Fruit fly (Drosophila melanogaster): ENCODE measurements around the gene CG15739.

The CG15739 gene

dm6 chrX:11868866-11869265 lies 4.3 kb upstream of the CG15739 start, which contains the start of the genes Nrd1 and CG1847 (continued):
- TF ChIP-seq CG32532 (GFP tag; IDR thresholded peaks at IDR 0.05) (no peak), HLHmδ (GFP tag; optimal IDR thresholded peaks at IDR 0.05) (no peak), YL-1 (GFP tag; optimal IDR thresholded peaks at IDR 0.05) (no peak), Pdp1 (GFP tag; optimal IDR thresholded peaks at IDR 0.05) (no peak), Rfx (GFP tag; IDR thresholded peaks at IDR 0.05) (no peak), CG7271 (tag; optimal IDR thresholded peaks at IDR 0.05) (no peak), wdn (GFP tag; IDR thresholded peaks at IDR 0.05) (no peak), CG14710 (tag; optimal IDR thresholded peaks at IDR 0.05) (peak; percentile 30), grn (GFP tag; optimal IDR thresholded peaks at IDR 0.05) (no peak), CG31224 (GFP tag; IDR thresholded peaks at IDR 0.05) (no peak), CoRest (tag; optimal IDR thresholded peaks at IDR 0.05) (no peak), CG4328 (GFP tag; optimal IDR thresholded peaks at IDR 0.05) (no peak), sna (GFP tag; IDR thresholded peaks at IDR 0.05; ENCODE audit: partially characterized antibody) (peak; percentile 91), CG4707 (GFP tag; optimal IDR thresholded peaks at IDR 0.05) (no peak), jumu (GFP tag; optimal IDR thresholded peaks at IDR 0.05) (no peak), CG13424 (tag; optimal IDR thresholded peaks at IDR 0.05) (no peak), CG14441 (GFP tag; IDR thresholded peaks at IDR 0.05) (no peak), Dref (GFP tag; IDR thresholded peaks at IDR 0.05) (peak; percentile 72), insv (GFP tag; optimal IDR thresholded peaks at IDR 0.05) (no peak), CG18262 (tag; optimal IDR thresholded peaks at IDR 0.05) (no peak), Fer1 (GFP tag; optimal IDR thresholded peaks at IDR 0.05) (no peak), CG10267 (tag; optimal IDR thresholded peaks at IDR 0.05) (peak; percentile 37), gfzf (GFP tag; optimal IDR thresholded peaks at IDR 0.05) (peak; percentile 56), pzg (GFP tag; optimal IDR thresholded peaks at IDR 0.05) (peak; percentile 55), CG8765 (GFP tag; IDR thresholded peaks at IDR 0.05) (no peak), Doc2 (GFP tag; IDR thresholded peaks at IDR 0.05) (no peak), dati (GFP tag; IDR thresholded peaks at IDR 0.05) (no peak), pum (GFP tag; optimal IDR thresholded peaks at IDR 0.05) (no peak), sug (tag; optimal IDR thresholded peaks at IDR 0.05) (no peak), CG43689 (GFP tag; IDR thresholded peaks at IDR 0.05) (no peak), Abd-B (GFP tag; optimal IDR thresholded peaks at IDR 0.05) (no peak), CG3995 (GFP tag; optimal IDR thresholded peaks at IDR 0.05) (no peak), Dip2 (GFP tag; IDR thresholded peaks at IDR 0.05) (no peak), NC2α (GFP tag; optimal IDR thresholded peaks at IDR 0.05) (no peak), CG10543 (GFP tag; optimal IDR thresholded peaks at IDR 0.05) (no peak), dysf (GFP tag; IDR thresholded peaks at IDR 0.05) (no peak), CG10147 (GFP tag; optimal IDR thresholded peaks at IDR 0.05) (no peak), Nf-YC (tag; optimal IDR thresholded peaks at IDR 0.05) (no peak), Spps (tag; optimal IDR thresholded peaks at IDR 0.05) (no peak), gro (GFP tag; optimal IDR thresholded peaks at IDR 0.05) (no peak), CG4820 (GFP tag; optimal IDR thresholded peaks at IDR 0.05) (no peak), Awh (GFP tag; IDR thresholded peaks at IDR 0.05) (no peak), CG30431 (GFP tag; optimal IDR thresholded peaks at IDR 0.05) (no peak), CG16779 (GFP tag; IDR thresholded peaks at IDR 0.05) (no peak), caup (GFP tag; optimal IDR thresholded peaks at IDR 0.05; ENCODE audit: severe bottlenecking) (no peak), pnt (GFP tag; optimal IDR thresholded peaks at IDR 0.05) (no peak), Sin3A (optimal IDR thresholded peaks at IDR 0.05) (peak; percentile 65), chm (GFP tag; IDR thresholded peaks at IDR 0.05) (no peak), CG2129 (GFP tag; IDR thresholded peaks at IDR 0.05; ENCODE audit: partially characterized antibody) (0 out of 2 replicates have a peak, but pooled peaks have one; percentile 36), Lpt (GFP tag; optimal IDR thresholded peaks at IDR 0.05) (no peak), nerfin-1 (tag; optimal IDR thresholded peaks at IDR 0.05) (no peak), Asciz (GFP tag; optimal IDR thresholded peaks at IDR 0.05) (no peak), hth (optimal IDR thresholded peaks at IDR 0.05) (no peak)

Measured in whole organism, embryonic.